Fruit fly (Drosophila melanogaster) whole organism, embryonic: Measurements from ENCODE around the gene Scox.

Experiments used
- CG12071 ChIP-seq: fragments of 200-800 bp; sonication (Bioruptor generic); optimal IDR thresholded peaks from 3 replicates; lab custom pipeline; 2018; ENCODE audit warnings: missing biosample characterization, mild to moderate bottlenecking, missing genetic modification characterization
- fd102C ChIP-seq: fragments of 200-800 bp; sonication (Bioruptor generic); optimal IDR thresholded peaks from 2 replicates; lab custom pipeline; 2018; ENCODE audit warnings: missing biosample characterization, mild to moderate bottlenecking, missing genetic modification characterization, moderate library complexity
- p53 ChIP-seq: fragments of 200-800 bp; sonication (Bioruptor generic); optimal IDR thresholded peaks from 2 replicates; lab custom pipeline; 2016; ENCODE audit warnings: missing biosample characterization, missing genetic modification characterization

dm6 chr2L:4982098-4982646 lies 13.4 kb upstream of the Scox start:
- TF ChIP-seq fd102C (no peak), CG12071 (GFP tag; lab: Kevin White, UChicago) (no peak), p53 (GFP tag; lab: Kevin White, UChicago) (no peak)
